Fruit fly (Drosophila melanogaster) whole organism, embryonic: ENCODE data around the gene SP555.

Source experiments
- Bteb2 ChIP-seq: fragments of 200-800 bp; sonication (Bioruptor generic); optimal IDR thresholded peaks from 2 replicates; lab custom pipeline; 2016; ENCODE audit warnings: missing biosample characterization, missing genetic modification characterization
- CG10147 ChIP-seq: fragments of 200-800 bp; sonication (Bioruptor generic); optimal IDR thresholded peaks from 2 replicates; lab custom pipeline; 2019; ENCODE audit warnings: missing biosample characterization, mild to moderate bottlenecking, missing genetic modification characterization, moderate library complexity
- CG10462 ChIP-seq: fragments of 200-800 bp; sonication (Bioruptor generic); optimal IDR thresholded peaks from 2 replicates; lab custom pipeline; 2016; ENCODE audit warnings: missing biosample characterization, missing genetic modification characterization
- CG11696 ChIP-seq: fragments of 200-800 bp; sonication (Bioruptor generic); IDR thresholded peaks from 2 replicates; pipeline ENCODE4 v1.3.6; 2022; ENCODE audit warnings: missing biosample characterization, missing genetic modification characterization
- CG13296 ChIP-seq: fragments of 200-800 bp; sonication (Bioruptor generic); optimal IDR thresholded peaks from 3 replicates; lab custom pipeline; 2018; ENCODE audit warnings: missing biosample characterization, mild to moderate bottlenecking, missing genetic modification characterization
- CG13424 ChIP-seq: fragments of 200-800 bp; sonication (Bioruptor generic); optimal IDR thresholded peaks from 2 replicates; lab custom pipeline; 2019; ENCODE audit warnings: missing biosample characterization, mild to moderate bottlenecking, missing genetic modification characterization, moderate library complexity
- CG13894 ChIP-seq: fragments of 200-800 bp; sonication (Bioruptor generic); optimal IDR thresholded peaks from 3 replicates; lab custom pipeline; 2018; ENCODE audit warnings: missing biosample characterization, mild to moderate bottlenecking, missing genetic modification characterization, moderate library complexity
- CG17359 ChIP-seq: fragments of 200-800 bp; sonication (Bioruptor generic); optimal IDR thresholded peaks from 3 replicates; lab custom pipeline; 2018; ENCODE audit warnings: missing biosample characterization, mild to moderate bottlenecking, missing genetic modification characterization, moderate library complexity
- CG17802 ChIP-seq: fragments of 200-800 bp; sonication (Bioruptor generic); optimal IDR thresholded peaks from 2 replicates; lab custom pipeline; 2018; ENCODE audit warnings: missing biosample characterization, mild to moderate bottlenecking, missing genetic modification characterization, moderate library complexity
- CG18619 ChIP-seq: fragments of 200-800 bp; sonication (Bioruptor generic); optimal IDR thresholded peaks from 3 replicates; lab custom pipeline; 2017; ENCODE audit warnings: missing biosample characterization, mild to moderate bottlenecking, missing genetic modification characterization
- CG32532 ChIP-seq: fragments of 200-800 bp; sonication (Bioruptor generic); IDR thresholded peaks from 2 replicates; pipeline ENCODE4 v1.3.6; 2022; ENCODE audit warnings: missing biosample characterization, missing genetic modification characterization
- CG5180 ChIP-seq: fragments of 200-800 bp; sonication (Bioruptor generic); optimal IDR thresholded peaks from 3 replicates; lab custom pipeline; 2017; ENCODE audit warnings: missing biosample characterization, missing genetic modification characterization, mild to moderate bottlenecking, moderate library complexity, missing genetic modification reagents
- CG6254 ChIP-seq: fragments of 200-800 bp; sonication (Bioruptor generic); optimal IDR thresholded peaks from 3 replicates; lab custom pipeline; 2017; ENCODE audit warnings: mild to moderate bottlenecking, missing biosample characterization, missing genetic modification reagents, missing genetic modification characterization
- CG6654 ChIP-seq: fragments of 200-800 bp; sonication (Bioruptor generic); optimal IDR thresholded peaks from 2 replicates; lab custom pipeline; 2017; ENCODE audit warnings: missing biosample characterization, mild to moderate bottlenecking, missing genetic modification characterization
- CG7556 ChIP-seq: fragments of 200-800 bp; sonication (Bioruptor generic); optimal IDR thresholded peaks from 2 replicates; lab custom pipeline; 2017; ENCODE audit warnings: missing biosample characterization, mild to moderate bottlenecking, missing genetic modification characterization
- CG8924 ChIP-seq: fragments of 200-800 bp; optimal IDR thresholded peaks from 3 replicates; lab custom pipeline; 2019; ENCODE audit warnings: missing biosample characterization, mild to moderate bottlenecking, missing genetic modification characterization, moderate library complexity
- Elba2 ChIP-seq: fragments of 200-800 bp; sonication (Bioruptor generic); optimal IDR thresholded peaks from 3 replicates; lab custom pipeline; 2016; ENCODE audit warnings: missing biosample characterization, missing genetic modification characterization
- Ets97D ChIP-seq: fragments of 200-800 bp; sonication (Bioruptor generic); optimal IDR thresholded peaks from 3 replicates; lab custom pipeline; 2016; ENCODE audit warnings: missing biosample characterization, missing genetic modification characterization
- HLHmδ ChIP-seq: fragments of 200-800 bp; sonication (Bioruptor generic); optimal IDR thresholded peaks from 2 replicates; lab custom pipeline; 2018; ENCODE audit warnings: missing biosample characterization, mild to moderate bottlenecking, missing genetic modification characterization, moderate library complexity
- Hmr ChIP-seq: fragments of 200-800 bp; sonication (Bioruptor generic); optimal IDR thresholded peaks from 3 replicates; lab custom pipeline; 2017; ENCODE audit warnings: mild to moderate bottlenecking, missing biosample characterization, missing genetic modification reagents, missing genetic modification characterization
- Hmx ChIP-seq: fragments of 200-800 bp; sonication (Bioruptor generic); optimal IDR thresholded peaks from 2 replicates; lab custom pipeline; 2016; ENCODE audit warnings: missing biosample characterization, missing genetic modification characterization
- Optix ChIP-seq: fragments of 200-800 bp; sonication (Bioruptor generic); IDR thresholded peaks from 3 replicates; pipeline ENCODE4 v1.3.6; 2022; ENCODE audit warnings: missing biosample characterization, missing genetic modification characterization
- Pdp1 ChIP-seq, 2 experiments: fragments of 200-800 bp; sonication (Bioruptor generic); optimal IDR thresholded peaks; 3 replicates each; lab custom pipeline; 2016; ENCODE audit warnings: missing biosample characterization in 2 of 2, missing genetic modification characterization in 2 of 2, mild to moderate bottlenecking in 1 of 2, moderate library complexity in 1 of 2
- Ptx1 ChIP-seq: fragments of 200-800 bp; sonication (Bioruptor generic); IDR thresholded peaks from 2 replicates; pipeline ENCODE4 v1.3.6; 2022; ENCODE audit warnings: missing biosample characterization, missing genetic modification characterization
- Rfx ChIP-seq: fragments of 200-800 bp; sonication (Bioruptor generic); IDR thresholded peaks from 2 replicates; pipeline ENCODE4 v1.3.6; 2022; ENCODE audit warnings: missing biosample characterization, missing genetic modification characterization
- Rx ChIP-seq: fragments of 200-800 bp; sonication (Bioruptor generic); IDR thresholded peaks from 2 replicates; pipeline ENCODE4 v1.3.6; 2022; ENCODE audit warnings: missing biosample characterization, missing genetic modification characterization
- Spps ChIP-seq: fragments of 200-800 bp; sonication (Bioruptor generic); optimal IDR thresholded peaks from 2 replicates; lab custom pipeline; 2018; ENCODE audit warnings: missing biosample characterization, mild to moderate bottlenecking, missing genetic modification characterization
- Tbp ChIP-seq: fragments of >200 bp; optimal IDR thresholded peaks from 2 replicates; lab custom pipeline; 2018; ENCODE audit warnings: missing biosample characterization, missing genetic modification characterization
- bbx ChIP-seq: fragments of 200-800 bp; sonication (Bioruptor generic); IDR thresholded peaks from 2 replicates; pipeline ENCODE4 v1.3.6; 2022; ENCODE audit warnings: missing biosample characterization, missing genetic modification characterization; ENCODE audit not compliant: partially characterized antibody
- cad ChIP-seq: fragments of >200 bp; optimal IDR thresholded peaks from 2 replicates; lab custom pipeline; 2017; ENCODE audit warnings: missing biosample characterization, missing genetic modification characterization
- dati ChIP-seq: fragments of 200-800 bp; sonication (Bioruptor generic); IDR thresholded peaks from 2 replicates; pipeline ENCODE4 v1.3.6; 2022; ENCODE audit warnings: missing biosample characterization, missing genetic modification characterization
- dimm ChIP-seq: fragments of 200-800 bp; sonication (Bioruptor generic); IDR thresholded peaks from 2 replicates; pipeline ENCODE4 v1.3.6; 2022; ENCODE audit warnings: missing biosample characterization, missing genetic modification characterization
- eve ChIP-seq, 2 experiments: fragments of >200 bp; optimal IDR thresholded peaks; 2 replicates each; lab custom pipeline; 2017; ENCODE audit warnings: missing biosample characterization in 2 of 2, missing genetic modification characterization in 2 of 2
- gce ChIP-seq: fragments of 200-800 bp; sonication (Bioruptor generic); IDR thresholded peaks from 3 replicates; pipeline ENCODE4 v1.3.6; 2022; ENCODE audit warnings: missing biosample characterization, missing genetic modification characterization
- gcm2 ChIP-seq: fragments of 200-800 bp; sonication (Bioruptor generic); optimal IDR thresholded peaks from 2 replicates; lab custom pipeline; 2016; ENCODE audit warnings: missing biosample characterization, missing genetic modification characterization
- gfzf ChIP-seq: fragments of 200-800 bp; sonication (Bioruptor generic); optimal IDR thresholded peaks from 2 replicates; lab custom pipeline; 2016; ENCODE audit warnings: missing biosample characterization, mild to moderate bottlenecking, missing genetic modification characterization, moderate library complexity
- grau ChIP-seq: fragments of 200-800 bp; optimal IDR thresholded peaks from 3 replicates; lab custom pipeline; 2019; ENCODE audit warnings: missing biosample characterization, mild to moderate bottlenecking, missing genetic modification characterization, moderate library complexity
- hkb ChIP-seq, 2 experiments: fragments of 200-800 bp in 1 of 2; fragments of >200 bp in 1 of 2; sonication (Bioruptor generic) in 1 of 2; IDR thresholded peaks in 1 of 2; optimal IDR thresholded peaks in 1 of 2; 2 replicates each; pipeline versions ENCODE4 v1.3.6 to Lab custom; 2017 to 2022; ENCODE audit warnings: missing biosample characterization in 1 of 2, missing genetic modification characterization in 1 of 2
- ind ChIP-seq: fragments of 200-800 bp; sonication (Bioruptor generic); optimal IDR thresholded peaks from 3 replicates; lab custom pipeline; 2016; ENCODE audit warnings: missing biosample characterization, missing genetic modification characterization
- insv ChIP-seq, 2 experiments: fragments of 200-800 bp; sonication (Bioruptor generic); optimal IDR thresholded peaks; 3 replicates each; lab custom pipeline; 2016 to 2018; ENCODE audit warnings: missing biosample characterization in 2 of 2, missing genetic modification characterization in 2 of 2
- ken ChIP-seq: fragments of 200-800 bp; sonication (Bioruptor generic); IDR thresholded peaks from 3 replicates; pipeline ENCODE4 v1.3.6; 2022; ENCODE audit warnings: missing biosample characterization, missing genetic modification characterization
- klu ChIP-seq: fragments of 200-800 bp; sonication (Bioruptor generic); IDR thresholded peaks from 2 replicates; pipeline ENCODE4 v1.3.6; 2022; ENCODE audit warnings: missing biosample characterization, missing genetic modification characterization
- mam ChIP-seq: fragments of 200-800 bp; sonication (Bioruptor generic); optimal IDR thresholded peaks from 3 replicates; lab custom pipeline; 2016; ENCODE audit warnings: missing biosample characterization, missing genetic modification characterization
- psq ChIP-seq: fragments of 200-800 bp; sonication (Bioruptor generic); optimal IDR thresholded peaks from 2 replicates; lab custom pipeline; 2017; ENCODE audit warnings: missing biosample characterization, missing genetic modification characterization
- run ChIP-seq: fragments of 200-800 bp; sonication (Bioruptor generic); optimal IDR thresholded peaks from 3 replicates; lab custom pipeline; 2018; ENCODE audit warnings: missing biosample characterization, mild to moderate bottlenecking, missing genetic modification characterization
- seq ChIP-seq: fragments of 200-800 bp; sonication (Bioruptor generic); IDR thresholded peaks from 2 replicates; pipeline ENCODE4 v1.3.6; 2022; ENCODE audit warnings: missing biosample characterization, missing genetic modification characterization
- tin ChIP-seq: fragments of 200-800 bp; sonication (Bioruptor generic); optimal IDR thresholded peaks from 3 replicates; lab custom pipeline; 2016; ENCODE audit warnings: missing biosample characterization, missing genetic modification characterization
- twi ChIP-seq: fragments of 200-800 bp; optimal IDR thresholded peaks from 2 replicates; lab custom pipeline; 2019; ENCODE audit warnings: missing biosample characterization, mild to moderate bottlenecking, missing genetic modification characterization, moderate library complexity
- unc-4 ChIP-seq: fragments of 200-800 bp; sonication (Bioruptor generic); IDR thresholded peaks from 2 replicates; pipeline ENCODE4 v1.3.6; 2022; ENCODE audit warnings: missing biosample characterization, missing genetic modification characterization; ENCODE audit not compliant: partially characterized antibody
- wdn ChIP-seq: fragments of 200-800 bp; sonication (Bioruptor generic); IDR thresholded peaks from 2 replicates; pipeline ENCODE4 v1.3.6; 2022; ENCODE audit warnings: missing biosample characterization, missing genetic modification characterization

Gene SP555

DNA sequence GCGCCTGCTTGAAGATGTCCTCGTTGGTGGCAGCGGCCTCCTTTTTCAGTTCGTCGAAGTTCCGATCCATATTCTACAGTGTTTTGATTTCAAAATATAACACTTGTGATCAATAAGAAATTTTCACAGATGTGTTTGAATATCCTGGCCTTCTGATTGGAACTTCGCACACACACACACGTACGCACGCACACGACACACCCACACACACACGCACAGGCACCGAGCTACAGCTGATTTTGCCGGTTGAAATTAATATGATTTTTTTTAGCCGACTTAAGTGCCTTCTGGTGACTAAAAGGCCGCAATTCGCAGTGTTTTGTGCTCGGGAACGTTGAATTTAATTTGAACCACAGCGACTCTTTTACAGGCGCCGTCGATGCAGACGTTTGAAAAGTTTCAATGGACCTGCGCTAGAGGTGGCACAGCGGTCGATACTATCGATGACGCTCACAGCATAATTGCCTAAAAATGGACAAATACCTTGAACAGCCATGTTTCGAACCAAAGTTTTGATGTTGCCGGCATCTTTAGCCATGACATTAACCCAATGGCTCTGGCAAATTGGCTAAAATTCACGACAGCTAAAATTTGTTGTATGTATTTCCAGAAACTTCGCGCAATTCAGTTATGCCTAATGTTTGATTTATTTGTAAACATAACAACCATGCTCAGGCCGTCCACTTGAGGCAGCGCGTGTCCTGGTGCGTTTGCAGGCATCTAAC lies 28.0 kb upstream of the SP555 start, which contains the start of gene Rtnl1 (continued):
- TF ChIP-seq Ets97D (GFP tag; lab: Kevin White, UChicago): peak; percentile 86
- no peak for TF ChIP-seq CG17802
- no peak for TF ChIP-seq CG5180 (GFP tag; lab: Kevin White, UChicago)
- TF ChIP-seq Tbp: peak; percentile 44
- peak; percentile 32 for TF ChIP-seq mam (GFP tag; lab: Kevin White, UChicago)
- no peak for TF ChIP-seq klu
- TF ChIP-seq grau (tag; lab: Kevin White, UChicago): peak; percentile 37
- peak; percentile 20 for TF ChIP-seq CG8924 (tag; lab: Kevin White, UChicago)
- TF ChIP-seq dimm (GFP tag; lab: Robert Waterston, UW): no peak
- TF ChIP-seq CG7556 (GFP tag; lab: Kevin White, UChicago): peak; percentile 8
- TF ChIP-seq Bteb2 (GFP tag; lab: Kevin White, UChicago): peak; percentile 21
- TF ChIP-seq CG10147 (GFP tag; lab: Kevin White, UChicago): peak; percentile 27
- TF ChIP-seq wdn (GFP tag; lab: Robert Waterston, UW): no peak
- no peak for TF ChIP-seq Rx (GFP tag; lab: Robert Waterston, UW)
- no peak for TF ChIP-seq seq (GFP tag; lab: Robert Waterston, UW)
- peak; percentile 28 for TF ChIP-seq CG13424
- no peak for TF ChIP-seq cad
- TF ChIP-seq ken (GFP tag; lab: Robert Waterston, UW): no peak
- peak; percentile 37 for TF ChIP-seq gcm2 (GFP tag; lab: Kevin White, UChicago)
- TF ChIP-seq insv (GFP tag; optimal IDR thresholded peaks at IDR 0.05; lab: Kevin White, UChicago): peak; percentile 87 to 98
- no peak for TF ChIP-seq eve (GFP tag; optimal IDR thresholded peaks at IDR 0.05; lab: Kevin White, UChicago)
- TF ChIP-seq twi (tag; lab: Kevin White, UChicago): no peak
- TF ChIP-seq CG6254 (GFP tag; lab: Kevin White, UChicago): no peak
- TF ChIP-seq CG10462 (GFP tag; lab: Kevin White, UChicago): no peak
- TF ChIP-seq tin (GFP tag; lab: Kevin White, UChicago): no peak
- no peak for TF ChIP-seq Hmx
- TF ChIP-seq CG18619 (GFP tag; lab: Kevin White, UChicago): no peak
- no peak for TF ChIP-seq dati (GFP tag; lab: Robert Waterston, UW)
- TF ChIP-seq HLHmδ: no peak
- no peak for TF ChIP-seq run (tag; lab: Kevin White, UChicago)
- peak; percentile 47 for TF ChIP-seq CG13894 (tag; lab: Kevin White, UChicago)
- peak; percentile 90 for TF ChIP-seq bbx
- peak; percentile 99 for TF ChIP-seq gfzf
- no peak for TF ChIP-seq Ptx1 (GFP tag; lab: Robert Waterston, UW)
- peak; percentile 73 for TF ChIP-seq Hmr (GFP tag; lab: Kevin White, UChicago)
- TF ChIP-seq Spps (tag; lab: Kevin White, UChicago): no peak
- peak; percentile 96 for TF ChIP-seq Elba2 (GFP tag; lab: Kevin White, UChicago)
- peak; percentile 11 for TF ChIP-seq ind (GFP tag; lab: Kevin White, UChicago)
- peak; percentile 94 for TF ChIP-seq hkb (optimal IDR thresholded peaks at IDR 0.05; lab: Kevin White, UChicago)
- TF ChIP-seq hkb (GFP tag; IDR thresholded peaks at IDR 0.05; lab: Robert Waterston, UW): no peak; the same call in 1 of the 2 replicates
- no peak for TF ChIP-seq CG13296
- TF ChIP-seq gce: no peak
- peak; percentile 50; the same call in 1 of the 2 replicates for TF ChIP-seq Rfx (GFP tag; lab: Robert Waterston, UW)
- TF ChIP-seq CG6654 (GFP tag; lab: Kevin White, UChicago): peak; percentile 10
- TF ChIP-seq Pdp1 (GFP tag; optimal IDR thresholded peaks at IDR 0.05; lab: Kevin White, UChicago): peak in 1 of 2 experiments; percentile 62
- no peak for TF ChIP-seq psq (GFP tag; lab: Kevin White, UChicago)
- TF ChIP-seq CG17359 (tag; lab: Kevin White, UChicago): no peak
- peak; percentile 47; the same call in 1 of the 2 replicates for TF ChIP-seq CG32532 (GFP tag; lab: Robert Waterston, UW)
- no peak for TF ChIP-seq Optix (GFP tag; lab: Robert Waterston, UW)
- TF ChIP-seq CG11696 (GFP tag; lab: Robert Waterston, UW): no peak
- peak; percentile 94 for TF ChIP-seq unc-4 (GFP tag; lab: Robert Waterston, UW)
